Worm (Caenorhabditis elegans): Measurements from ENCODE around the gene F16B4.4.

F16B4.4 gene

DNA sequence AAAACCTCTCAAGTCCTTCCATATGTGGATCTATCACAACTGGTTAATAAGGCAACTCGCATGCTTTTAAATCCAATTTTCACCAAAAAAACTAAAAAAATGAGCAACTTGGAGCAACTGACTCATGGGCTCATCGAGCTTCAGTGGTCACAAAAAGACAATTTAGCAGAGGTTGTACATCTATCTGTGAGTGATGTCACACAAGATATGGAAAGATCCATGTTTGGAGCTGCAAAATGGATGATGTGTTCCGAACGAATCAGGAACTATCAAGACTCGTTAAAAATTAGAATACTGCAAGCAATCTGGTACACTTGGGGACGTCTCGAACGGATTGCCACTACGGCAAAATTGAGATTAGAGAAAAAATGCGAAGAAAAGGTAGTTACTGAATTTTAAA is 17.8 kb downstream of the F16B4.4 start:
- TF ChIP-seq zag-1 (tag; optimal IDR thresholded peaks at IDR 0.05), result no peak
- no peak for TF ChIP-seq pax-3 (tag; optimal IDR thresholded peaks at IDR 0.05)
- TF ChIP-seq fkh-4 (tag; optimal IDR thresholded peaks at IDR 0.05; ENCODE audit: borderline replicate concordance), result no peak
- TF ChIP-seq lin-35 (GFP tag; optimal IDR thresholded peaks at IDR 0.05), result no peak
- TF ChIP-seq dpl-1 (GFP tag; optimal IDR thresholded peaks at IDR 0.05), result no peak
- no peak for TF ChIP-seq ceh-90 (tag; optimal IDR thresholded peaks at IDR 0.05)

DNA sequence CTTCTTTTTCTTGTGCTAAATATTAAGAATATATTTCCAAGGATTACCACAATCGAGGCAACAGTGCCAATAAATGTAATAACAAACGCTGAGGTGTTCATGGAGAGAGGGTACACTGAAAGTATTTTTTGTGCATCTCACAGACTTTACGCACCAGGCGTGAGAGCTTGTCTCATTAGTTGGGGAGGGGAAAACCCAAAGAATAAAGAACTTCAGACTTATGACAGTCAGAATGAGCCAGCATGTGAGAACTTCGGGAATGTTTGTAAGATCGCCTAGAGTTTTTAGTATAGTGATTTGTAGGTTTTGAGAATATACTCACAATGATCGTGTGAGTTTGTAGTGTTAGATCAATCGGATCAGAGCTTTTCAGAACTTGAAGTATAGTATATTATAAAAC is 20.9 kb downstream of the F16B4.4 start, which contains the start of gene srbc-41:
Gene srbc-41 (minus strand): TSS at position 101 of the 400 bp plus-strand sequence.
- TF ChIP-seq unc-86 (tag; optimal IDR thresholded peaks at IDR 0.05), result no peak
- TF ChIP-seq pqm-1 (tag; optimal IDR thresholded peaks at IDR 0.05), result no peak
- TF ChIP-seq egl-13 (tag; optimal IDR thresholded peaks at IDR 0.05), result no peak
- TF ChIP-seq ceh-90 (tag; optimal IDR thresholded peaks at IDR 0.05), result no peak
- no peak for TF ChIP-seq nhr-12 (tag; optimal IDR thresholded peaks at IDR 0.05)
- no peak for TF ChIP-seq nhr-76 (tag; optimal IDR thresholded peaks at IDR 0.05)
- no peak for TF ChIP-seq fkh-8 (tag; optimal IDR thresholded peaks at IDR 0.05)
- TF ChIP-seq hlh-4 (tag; optimal IDR thresholded peaks at IDR 0.05), result no peak
- no peak for TF ChIP-seq unc-62 (GFP tag; optimal IDR thresholded peaks at IDR 0.05)
- TF ChIP-seq unc-98 (GFP tag; IDR thresholded peaks at IDR 0.05), result no peak
- TF ChIP-seq nhr-85 (tag), result no peak
- TF ChIP-seq ceh-88 (GFP tag; IDR thresholded peaks at IDR 0.05), result no peak
- no peak for TF ChIP-seq lin-35 (GFP tag; optimal IDR thresholded peaks at IDR 0.05)
- TF ChIP-seq ztf-4 (tag; optimal IDR thresholded peaks at IDR 0.05), result no peak
- TF ChIP-seq snpc-4 (tag; optimal IDR thresholded peaks at IDR 0.05), result no peak
- no peak for TF ChIP-seq ets-5 (GFP tag; IDR thresholded peaks at IDR 0.05)
- TF ChIP-seq nhr-71 (tag; optimal IDR thresholded peaks at IDR 0.05), result no peak
- TF ChIP-seq unc-130 (tag; optimal IDR thresholded peaks at IDR 0.05), result no peak
- no peak for TF ChIP-seq lin-14 (GFP tag; optimal IDR thresholded peaks at IDR 0.05)
- TF ChIP-seq vab-15 (tag; optimal IDR thresholded peaks at IDR 0.05), result no peak

DNA sequence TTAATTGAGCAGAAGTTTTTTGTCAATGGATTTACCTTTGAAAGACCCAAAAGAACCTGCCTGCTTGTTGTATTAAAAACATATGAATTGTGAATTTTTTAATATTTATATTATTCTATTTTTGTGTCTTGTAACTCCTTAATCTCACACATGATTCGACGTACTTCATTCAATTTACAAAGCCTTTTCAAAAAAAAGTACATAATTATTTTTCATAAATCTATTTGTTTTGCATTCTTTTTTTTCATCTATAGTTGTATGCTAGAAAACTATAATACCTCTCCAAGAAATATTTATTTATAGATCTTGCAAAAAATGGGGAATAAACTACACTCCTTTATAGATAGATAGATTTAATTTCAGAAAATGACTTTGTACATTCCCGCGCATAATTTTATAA is 24.9 kb downstream of the F16B4.4 start, which contains the start of gene nhr-179:
Gene nhr-179 (minus strand): TSS at position 101 of the 400 bp plus-strand sequence.
- no peak for TF ChIP-seq skn-1 (tag; optimal IDR thresholded peaks at IDR 0.05)
- no peak for TF ChIP-seq nhr-76 (tag; optimal IDR thresholded peaks at IDR 0.05)
- no peak for TF ChIP-seq irx-1 (tag; optimal IDR thresholded peaks at IDR 0.05)
- no peak for TF ChIP-seq vab-15 (tag; optimal IDR thresholded peaks at IDR 0.05)
- TF ChIP-seq efl-1 (optimal IDR thresholded peaks at IDR 0.05), result no peak
- TF ChIP-seq efl-1 (GFP tag; optimal IDR thresholded peaks at IDR 0.05 in 1 of 2), result no peak
- no peak for TF ChIP-seq alr-1 (tag; optimal IDR thresholded peaks at IDR 0.05; ENCODE audit: borderline replicate concordance)
- TF ChIP-seq grh-1 (GFP tag; IDR thresholded peaks at IDR 0.05), result no peak
- no peak for TF ChIP-seq nhr-20 (tag; optimal IDR thresholded peaks at IDR 0.05)
- TF ChIP-seq ztf-4 (tag; optimal IDR thresholded peaks at IDR 0.05), result no peak
- TF ChIP-seq mab-9 (GFP tag; IDR thresholded peaks at IDR 0.05), result no peak
- no peak for TF ChIP-seq snpc-4 (tag; optimal IDR thresholded peaks at IDR 0.05)
- no peak for TF ChIP-seq ceh-90 (tag; optimal IDR thresholded peaks at IDR 0.05)
- no peak for TF ChIP-seq nhr-237 (tag; optimal IDR thresholded peaks at IDR 0.05)
- TF ChIP-seq nhr-11 (tag; optimal IDR thresholded peaks at IDR 0.05), result no peak
- no peak for TF ChIP-seq zip-4 (GFP tag; optimal IDR thresholded peaks at IDR 0.05)
- no peak for TF ChIP-seq mdl-1 (tag; optimal IDR thresholded peaks at IDR 0.05)
- TF ChIP-seq ces-1 (GFP tag; optimal IDR thresholded peaks at IDR 0.05), result no peak
- no peak for TF ChIP-seq blmp-1 (tag; optimal IDR thresholded peaks at IDR 0.05)
- TF ChIP-seq rnt-1 (tag; optimal IDR thresholded peaks at IDR 0.05), result no peak

DNA sequence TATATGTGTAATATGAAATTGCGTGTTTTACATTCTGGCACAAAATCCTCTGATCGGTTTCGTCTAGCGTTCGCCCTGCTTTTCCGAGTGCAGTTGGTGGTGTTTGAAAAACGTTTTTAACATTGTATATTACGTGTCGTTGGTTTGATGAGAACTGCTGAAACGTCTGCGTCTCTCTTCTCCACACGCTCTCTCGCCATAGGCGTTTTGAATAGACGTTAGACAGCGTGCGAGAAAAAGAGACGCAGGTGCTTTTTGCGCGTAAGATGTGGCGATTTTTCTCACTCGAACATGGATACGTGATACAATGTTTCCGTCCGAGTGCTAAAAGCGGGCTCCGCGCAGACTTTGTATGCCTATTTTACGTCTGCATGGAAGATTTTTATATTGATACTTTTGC is 26.7 kb downstream of the F16B4.4 start:
- TF ChIP-seq lin-15B (tag; optimal IDR thresholded peaks at IDR 0.05) (no peak), nhr-28 (tag; optimal IDR thresholded peaks at IDR 0.05) (no peak), sup-37 (GFP tag; optimal IDR thresholded peaks at IDR 0.05) (no peak), lin-39 (tag; optimal IDR thresholded peaks at IDR 0.05) (no peak), isw-1 (GFP tag; IDR thresholded peaks at IDR 0.05) (no peak), unc-98 (GFP tag; IDR thresholded peaks at IDR 0.05) (no peak), skn-1 (tag; optimal IDR thresholded peaks at IDR 0.05) (no peak), nhr-77 (tag; optimal IDR thresholded peaks at IDR 0.05) (no peak), nhr-237 (tag; optimal IDR thresholded peaks at IDR 0.05) (no peak), alr-1 (tag; optimal IDR thresholded peaks at IDR 0.05; ENCODE audit: borderline replicate concordance) (no peak), lin-13 (GFP tag; optimal IDR thresholded peaks at IDR 0.05) (no peak), mdl-1 (tag; optimal IDR thresholded peaks at IDR 0.05) (no peak), zip-4 (GFP tag; optimal IDR thresholded peaks at IDR 0.05) (no peak), nhr-11 (tag; optimal IDR thresholded peaks at IDR 0.05) (no peak), blmp-1 (tag; optimal IDR thresholded peaks at IDR 0.05) (no peak), nhr-19 (GFP tag; conservative IDR thresholded peaks at IDR 0.05) (no peak), nhr-20 (tag; optimal IDR thresholded peaks at IDR 0.05) (no peak)

Measured in whole organism, L1 larva.